Fruit fly (Drosophila melanogaster): ENCODE results near the gene CG8840.

- TF ChIP-seq CTCF (optimal IDR thresholded peaks at IDR 0.05), result no peak
- TF ChIP-seq CG8478 (optimal IDR thresholded peaks at IDR 0.05), result no peak
These were observed 40.5 kb upstream of the CG8840 start for dm6 chr2L:3369822-3370221.

Data from S2 (cell line).